Fruit fly (Drosophila melanogaster) whole organism, prepupa: ENCODE data around the gene CG18418.

Experiments used
- Blimp-1 ChIP-seq: fragments of 200-800 bp; sonication (Bioruptor generic); optimal IDR thresholded peaks from 3 replicates; lab custom pipeline; 2017; ENCODE audit warnings: missing biosample characterization, missing genetic modification characterization, mild to moderate bottlenecking, moderate library complexity, missing genetic modification reagents
- CG11294 ChIP-seq: fragments of 200-800 bp; sonication (Bioruptor generic); IDR thresholded peaks from 2 replicates; pipeline ENCODE4 v1.3.6; 2022; ENCODE audit warnings: missing biosample characterization, missing genetic modification characterization
- CG11762 ChIP-seq: fragments of 200-800 bp; sonication (Bioruptor generic); optimal IDR thresholded peaks from 3 replicates; lab custom pipeline; 2016; ENCODE audit warnings: missing biosample characterization, missing genetic modification characterization; ENCODE audit not compliant: insufficient read depth
- CG11902 ChIP-seq: fragments of 200-800 bp; sonication (Bioruptor generic); optimal IDR thresholded peaks from 3 replicates; lab custom pipeline; 2016; ENCODE audit warnings: missing biosample characterization, missing genetic modification characterization
- CG15336 ChIP-seq: fragments of 200-800 bp; sonication (Bioruptor generic); IDR thresholded peaks from 2 replicates; pipeline ENCODE4 v1.3.6; 2022; ENCODE audit warnings: missing biosample characterization, missing genetic modification characterization
- CG1621 ChIP-seq: fragments of 200-800 bp; sonication (Bioruptor generic); optimal IDR thresholded peaks from 3 replicates; lab custom pipeline; 2018; ENCODE audit warnings: missing biosample characterization, mild to moderate bottlenecking, missing genetic modification characterization
- CG16779 ChIP-seq: fragments of 200-800 bp; sonication (Bioruptor generic); optimal IDR thresholded peaks from 3 replicates; lab custom pipeline; 2017; ENCODE audit warnings: missing biosample characterization, mild to moderate bottlenecking, missing genetic modification characterization
- CG3032 ChIP-seq: fragments of 200-800 bp; optimal IDR thresholded peaks from 2 replicates; lab custom pipeline; 2019; ENCODE audit warnings: missing biosample characterization, mild to moderate bottlenecking, missing genetic modification characterization, moderate library complexity
- CG31627 ChIP-seq: fragments of 200-800 bp; sonication (Bioruptor generic); optimal IDR thresholded peaks from 3 replicates; lab custom pipeline; 2016; ENCODE audit warnings: missing biosample characterization, missing genetic modification characterization
- CG32006 ChIP-seq: fragments of 200-800 bp; sonication (Bioruptor generic); optimal IDR thresholded peaks from 3 replicates; lab custom pipeline; 2017; ENCODE audit warnings: missing biosample characterization, mild to moderate bottlenecking, missing genetic modification characterization
- CG3919 ChIP-seq: fragments of 200-800 bp; sonication (Bioruptor generic); optimal IDR thresholded peaks from 3 replicates; lab custom pipeline; 2016; ENCODE audit warnings: missing biosample characterization, missing genetic modification characterization
- CG4318 ChIP-seq: fragments of 200-800 bp; sonication (Bioruptor generic); optimal IDR thresholded peaks from 3 replicates; lab custom pipeline; 2017; ENCODE audit warnings: missing biosample characterization, mild to moderate bottlenecking, missing genetic modification characterization
- CG6163 ChIP-seq: fragments of 200-800 bp; sonication (Bioruptor generic); IDR thresholded peaks from 3 replicates; pipeline ENCODE4 v1.3.6; 2022; ENCODE audit warnings: missing biosample characterization, missing genetic modification characterization
- CG6276 ChIP-seq: fragments of 200-800 bp; sonication (Bioruptor generic); optimal IDR thresholded peaks from 2 replicates; lab custom pipeline; 2017; ENCODE audit warnings: missing biosample characterization, mild to moderate bottlenecking, missing genetic modification characterization
- CG6792 ChIP-seq: fragments of 200-800 bp; sonication (Bioruptor generic); optimal IDR thresholded peaks from 3 replicates; lab custom pipeline; 2016; ENCODE audit warnings: missing biosample characterization, missing genetic modification characterization
- CG6808 ChIP-seq: fragments of 200-800 bp; sonication (Bioruptor generic); optimal IDR thresholded peaks from 3 replicates; lab custom pipeline; 2017; ENCODE audit warnings: missing biosample characterization, missing genetic modification characterization, mild to moderate bottlenecking, moderate library complexity, missing genetic modification reagents
- CG7368 ChIP-seq: fragments of 200-800 bp; sonication (Bioruptor generic); optimal IDR thresholded peaks from 3 replicates; lab custom pipeline; 2016; ENCODE audit warnings: missing biosample characterization, missing genetic modification characterization
- CG8119 ChIP-seq: fragments of 200-800 bp; sonication (Bioruptor generic); IDR thresholded peaks from 3 replicates; pipeline ENCODE4 v1.3.6; 2022; ENCODE audit warnings: missing biosample characterization, missing genetic modification characterization
- Eip75B ChIP-seq: fragments of 200-800 bp; sonication (Bioruptor generic); optimal IDR thresholded peaks from 3 replicates; lab custom pipeline; 2016; ENCODE audit warnings: missing biosample characterization, missing genetic modification characterization
- Eip93F ChIP-seq: fragments of 200-800 bp; sonication (Bioruptor generic); optimal IDR thresholded peaks from 2 replicates; lab custom pipeline; 2016; ENCODE audit warnings: missing biosample characterization, mild to moderate bottlenecking, missing genetic modification characterization
- Ets21C ChIP-seq: fragments of 200-800 bp; sonication (Bioruptor generic); optimal IDR thresholded peaks from 3 replicates; lab custom pipeline; 2016; ENCODE audit warnings: missing biosample characterization, missing genetic modification characterization
- Ets96B ChIP-seq: fragments of 200-800 bp; optimal IDR thresholded peaks from 2 replicates; lab custom pipeline; 2019; ENCODE audit warnings: missing biosample characterization, mild to moderate bottlenecking, missing genetic modification characterization, moderate library complexity
- Gug ChIP-seq: fragments of 200-800 bp; sonication (Bioruptor generic); IDR thresholded peaks from 2 replicates; pipeline ENCODE4 v1.3.6; 2022; ENCODE audit warnings: missing biosample characterization, missing genetic modification characterization
- Hr38 ChIP-seq: sonication (Bioruptor generic); optimal IDR thresholded peaks from 2 replicates; lab custom pipeline; 2016; ENCODE audit warnings: missing biosample characterization, missing genetic modification characterization
- Hr39 ChIP-seq: fragments of 200-800 bp; sonication (Bioruptor generic); optimal IDR thresholded peaks from 2 replicates; lab custom pipeline; 2016; ENCODE audit warnings: missing biosample characterization, missing genetic modification characterization
- Hr4 ChIP-seq: fragments of 200-800 bp; sonication (Bioruptor generic); optimal IDR thresholded peaks from 3 replicates; lab custom pipeline; 2016; ENCODE audit warnings: missing biosample characterization, missing genetic modification characterization
- Lpt ChIP-seq: fragments of 200-800 bp; sonication (Bioruptor generic); optimal IDR thresholded peaks from 3 replicates; lab custom pipeline; 2016; ENCODE audit warnings: missing biosample characterization, missing genetic modification characterization
- OdsH ChIP-seq: fragments of 200-800 bp; sonication (Bioruptor generic); optimal IDR thresholded peaks from 3 replicates; lab custom pipeline; 2016; ENCODE audit warnings: missing biosample characterization, missing genetic modification characterization
- Sox14 ChIP-seq: fragments of 200-800 bp; sonication (Bioruptor generic); optimal IDR thresholded peaks from 3 replicates; lab custom pipeline; 2016; ENCODE audit warnings: missing biosample characterization, missing genetic modification characterization
- Sox15 ChIP-seq: fragments of 200-800 bp; sonication (Bioruptor generic); optimal IDR thresholded peaks from 3 replicates; lab custom pipeline; 2016; ENCODE audit warnings: missing biosample characterization, missing genetic modification characterization
- acj6 ChIP-seq: fragments of 200-800 bp; sonication (Bioruptor generic); optimal IDR thresholded peaks from 3 replicates; lab custom pipeline; 2016; ENCODE audit warnings: missing biosample characterization, missing genetic modification characterization
- cyc ChIP-seq: fragments of 200-800 bp; sonication (Bioruptor generic); optimal IDR thresholded peaks from 3 replicates; lab custom pipeline; 2016; ENCODE audit warnings: missing biosample characterization, missing genetic modification characterization
- dsx ChIP-seq: fragments of 200-800 bp; optimal IDR thresholded peaks from 3 replicates; lab custom pipeline; 2019; ENCODE audit warnings: missing biosample characterization, mild to moderate bottlenecking, missing genetic modification characterization, moderate library complexity; ENCODE audit not compliant: poor library complexity, severe bottlenecking
- esn ChIP-seq: fragments of 200-800 bp; sonication (Bioruptor generic); optimal IDR thresholded peaks from 2 replicates; lab custom pipeline; 2016; ENCODE audit warnings: missing biosample characterization, mild to moderate bottlenecking, missing genetic modification characterization, moderate library complexity
- fd59A ChIP-seq: fragments of 200-800 bp; sonication (Bioruptor generic); optimal IDR thresholded peaks from 2 replicates; lab custom pipeline; 2017; ENCODE audit warnings: missing biosample characterization, mild to moderate bottlenecking, missing genetic modification characterization, missing genetic modification reagents
- fd85E ChIP-seq: fragments of 200-800 bp; sonication (Bioruptor generic); optimal IDR thresholded peaks from 3 replicates; lab custom pipeline; 2016; ENCODE audit warnings: missing biosample characterization, missing genetic modification characterization
- fkh ChIP-seq: fragments of 200-800 bp; sonication (Bioruptor generic); optimal IDR thresholded peaks from 3 replicates; lab custom pipeline; 2017; ENCODE audit warnings: missing biosample characterization, mild to moderate bottlenecking, missing genetic modification characterization, moderate library complexity
- lz ChIP-seq: fragments of 200-800 bp; sonication (Bioruptor generic); optimal IDR thresholded peaks from 3 replicates; lab custom pipeline; 2016; ENCODE audit warnings: missing biosample characterization, missing genetic modification characterization
- net ChIP-seq: fragments of 200-800 bp; sonication (Bioruptor generic); optimal IDR thresholded peaks from 3 replicates; lab custom pipeline; 2016; ENCODE audit warnings: missing biosample characterization, missing genetic modification characterization
- pdm3 ChIP-seq: fragments of 200-800 bp; sonication (Bioruptor generic); optimal IDR thresholded peaks from 3 replicates; lab custom pipeline; 2016; ENCODE audit warnings: missing biosample characterization, missing genetic modification characterization
- salr ChIP-seq, 2 experiments: fragments of 200-800 bp; sonication (Bioruptor generic); optimal IDR thresholded peaks; 3 replicates each; lab custom pipeline; 2016 to 2018; ENCODE audit warnings: missing biosample characterization in 2 of 2, missing genetic modification characterization in 2 of 2, mild to moderate bottlenecking in 1 of 2
- spab ChIP-seq: fragments of 200-800 bp; sonication (Bioruptor generic); optimal IDR thresholded peaks from 2 replicates; lab custom pipeline; 2017; ENCODE audit warnings: missing biosample characterization, mild to moderate bottlenecking, missing genetic modification characterization, missing genetic modification reagents
- ss ChIP-seq, 2 experiments: fragments of 200-800 bp; sonication (Bioruptor generic); optimal IDR thresholded peaks; 2 replicates in 1 of 2; 3 replicates in 1 of 2; lab custom pipeline; 2017 to 2018; ENCODE audit warnings: mild to moderate bottlenecking in 2 of 2, missing biosample characterization in 2 of 2, missing genetic modification characterization in 2 of 2, moderate library complexity in 1 of 2
- svp ChIP-seq: fragments of 200-800 bp; sonication (Bioruptor generic); peaks from one replicate; lab custom pipeline; 2016; ENCODE audit warnings: missing biosample characterization, missing genetic modification characterization
- topi ChIP-seq: fragments of 200-800 bp; sonication (Bioruptor generic); optimal IDR thresholded peaks from 3 replicates; lab custom pipeline; 2016; ENCODE audit warnings: missing biosample characterization, missing genetic modification characterization
- vri ChIP-seq: fragments of 200-800 bp; sonication (Bioruptor generic); optimal IDR thresholded peaks from 3 replicates; lab custom pipeline; 2016; ENCODE audit warnings: missing biosample characterization, mild to moderate bottlenecking, missing genetic modification characterization

The CG18418 gene

DNA sequence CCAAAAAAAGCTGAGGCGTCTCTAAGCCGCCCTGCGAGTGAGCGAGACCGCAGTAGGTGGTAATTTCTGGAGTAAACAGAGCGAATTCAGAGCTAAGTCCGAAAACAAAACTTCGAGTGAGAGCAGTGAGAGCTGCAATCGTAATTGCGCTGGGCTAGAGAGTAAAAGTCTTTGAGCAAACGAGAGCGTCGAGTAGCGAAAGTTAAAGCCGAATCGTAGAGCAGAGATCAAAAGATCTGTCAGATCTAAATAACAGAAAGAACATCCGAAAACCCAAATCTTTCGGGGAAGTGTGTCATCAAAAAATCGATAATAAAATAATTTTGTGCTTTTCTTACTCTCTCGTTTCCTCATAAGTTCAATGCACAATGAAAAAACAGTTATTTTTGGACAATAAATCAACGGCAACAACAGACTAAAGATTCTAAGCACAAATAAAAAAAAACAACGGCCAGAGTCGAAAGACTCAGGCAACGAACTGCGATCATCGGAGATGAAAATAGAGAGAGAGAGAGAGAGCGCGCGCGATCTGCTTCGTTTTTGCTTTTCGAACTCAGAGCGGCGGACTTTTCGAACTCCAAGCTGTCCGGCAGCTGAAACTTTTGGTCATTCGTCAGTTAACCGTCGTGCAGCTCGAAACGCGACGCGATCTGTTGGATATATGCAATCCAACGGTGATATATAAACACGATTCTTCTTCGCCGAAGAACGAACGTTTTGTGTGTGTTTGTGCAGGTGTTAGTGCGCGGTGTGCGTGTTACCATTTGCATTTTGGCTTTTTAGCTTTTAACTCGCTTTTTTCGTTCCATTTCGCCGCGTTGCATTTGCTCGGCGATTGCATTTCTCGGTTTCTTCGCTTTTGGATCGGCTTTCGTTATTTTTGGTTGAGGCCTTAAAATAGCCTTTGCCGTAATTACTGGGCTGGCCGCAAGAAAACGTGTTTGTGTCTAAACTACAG lies 2.6 kb upstream of the CG18418 start, which contains the start of gene RhoGEF64C (continued):
- TF ChIP-seq Eip93F (no peak), Sox14 (GFP tag; lab: Kevin White, UChicago) (no peak), CG31627 (GFP tag; lab: Kevin White, UChicago) (no peak), Blimp-1 (GFP tag; lab: Kevin White, UChicago) (peak; percentile 69), CG3919 (GFP tag; lab: Kevin White, UChicago) (no peak), CG7368 (GFP tag; lab: Kevin White, UChicago) (no peak), dsx (GFP tag; lab: Kevin White, UChicago) (no peak), CG16779 (tag; lab: Kevin White, UChicago) (no peak), CG3032 (no peak), Gug (no peak), CG15336 (GFP tag; lab: Robert Waterston, UW) (0 out of 2 replicates have a peak, but pooled peaks have one; percentile 24), cyc (GFP tag; lab: Kevin White, UChicago) (no peak), CG6808 (GFP tag; lab: Kevin White, UChicago) (no peak)

DNA sequence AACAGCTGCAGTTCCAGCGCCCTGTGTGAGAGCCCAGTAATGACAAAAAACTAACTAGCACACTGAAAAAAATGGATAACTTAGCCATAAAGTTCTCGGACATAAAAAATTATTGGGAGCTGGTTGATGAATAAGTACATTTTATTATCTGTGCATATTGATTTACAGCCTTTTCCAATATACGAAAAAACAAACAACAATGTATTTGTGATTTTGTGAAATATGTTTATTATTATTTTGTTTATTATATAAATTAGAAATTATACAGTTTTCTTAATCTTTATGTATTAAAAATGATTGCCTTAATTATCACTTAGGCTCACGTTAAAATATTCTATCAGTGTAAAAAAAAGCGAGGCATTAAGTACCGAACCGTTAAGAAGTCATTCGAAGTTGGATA lies 1.9 kb upstream of the CG18418 start:
- TF ChIP-seq CG6163 (GFP tag; lab: Robert Waterston, UW): peak; percentile 55; the same call in 2 of the 3 replicates
- no peak for TF ChIP-seq Eip93F
- TF ChIP-seq Ets96B: peak; percentile 55
- peak; percentile 51 for TF ChIP-seq CG4318 (GFP tag; lab: Kevin White, UChicago)
- TF ChIP-seq OdsH (GFP tag; lab: Kevin White, UChicago): peak; percentile 57
- TF ChIP-seq CG11294 (GFP tag; lab: Robert Waterston, UW): no peak
- no peak for TF ChIP-seq CG16779 (tag; lab: Kevin White, UChicago)
- no peak for TF ChIP-seq lz
- TF ChIP-seq acj6 (GFP tag; lab: Kevin White, UChicago): peak; percentile 47
- peak; percentile 77 for TF ChIP-seq CG15336 (GFP tag; lab: Robert Waterston, UW)
- TF ChIP-seq CG6276 (GFP tag; lab: Kevin White, UChicago): peak; percentile 64
- peak; percentile 51 for TF ChIP-seq net (GFP tag; lab: Kevin White, UChicago)
- TF ChIP-seq CG1621 (tag; lab: Kevin White, UChicago): no peak
- TF ChIP-seq esn (GFP tag; lab: Kevin White, UChicago): no peak
- peak; percentile 36 for TF ChIP-seq fd59A (GFP tag; lab: Kevin White, UChicago)
- TF ChIP-seq CG3032: peak; percentile 56
- no peak for TF ChIP-seq fkh (GFP tag; lab: Kevin White, UChicago)
- peak; percentile 12 for TF ChIP-seq CG11762
- TF ChIP-seq pdm3 (GFP tag; lab: Kevin White, UChicago): peak; percentile 10
- TF ChIP-seq svp (GFP tag; lab: Kevin White, UChicago): no peak
- TF ChIP-seq CG6792 (GFP tag; lab: Kevin White, UChicago): peak; percentile 15
- peak; percentile 33 for TF ChIP-seq CG6808 (GFP tag; lab: Kevin White, UChicago)
- TF ChIP-seq Eip75B (GFP tag; lab: Kevin White, UChicago): no peak
- TF ChIP-seq fd85E (GFP tag; lab: Kevin White, UChicago): no peak
- peak; percentile 79 for TF ChIP-seq CG32006
- no peak for TF ChIP-seq Sox14 (GFP tag; lab: Kevin White, UChicago)
- no peak for TF ChIP-seq topi
- no peak for TF ChIP-seq Lpt
- no peak for TF ChIP-seq vri (GFP tag; lab: Kevin White, UChicago)
- TF ChIP-seq salr (GFP tag; optimal IDR thresholded peaks at IDR 0.05; lab: Kevin White, UChicago): peak in 1 of 2 experiments; percentile 61
- peak; percentile 38 for TF ChIP-seq dsx (GFP tag; lab: Kevin White, UChicago)
- no peak for TF ChIP-seq CG11902
- TF ChIP-seq spab: peak; percentile 26
- TF ChIP-seq Hr4 (GFP tag; lab: Kevin White, UChicago): peak; percentile 33
- TF ChIP-seq CG8119 (GFP tag; lab: Robert Waterston, UW): peak; percentile 80
- no peak for TF ChIP-seq Blimp-1 (GFP tag; lab: Kevin White, UChicago)
- TF ChIP-seq Ets21C (GFP tag; lab: Kevin White, UChicago): no peak
- no peak for TF ChIP-seq Hr38 (GFP tag; lab: Kevin White, UChicago)
- TF ChIP-seq Hr39: no peak
- no peak for TF ChIP-seq Sox15 (GFP tag; lab: Kevin White, UChicago)
- TF ChIP-seq ss (GFP tag; optimal IDR thresholded peaks at IDR 0.05; lab: Kevin White, UChicago): peak in 1 of 2 experiments; percentile 9
